Worm (Caenorhabditis elegans): ENCODE results near the gene F59E12.15.

Gene F59E12.15

ce11 chrII:5646942-5647341, 18.8 kb upstream of the F59E12.15 start, which contains the start of gene F59E12.9:
F59E12.9 (minus strand) TSS chrII:5647042.
- no peak for TF ChIP-seq die-1 (tag; optimal IDR thresholded peaks at IDR 0.05)
- no peak for TF ChIP-seq hsf-1 (GFP tag; IDR thresholded peaks at IDR 0.05)
- no peak for TF ChIP-seq madf-8 (GFP tag; conservative IDR thresholded peaks at IDR 0.05)
- TF ChIP-seq lir-1 (GFP tag; conservative IDR thresholded peaks at IDR 0.05), result no peak
- TF ChIP-seq ekl-4 (GFP tag; IDR thresholded peaks at IDR 0.05), result no peak
- no peak for TF ChIP-seq ZK185.1 (tag; optimal IDR thresholded peaks at IDR 0.05; ENCODE audit: poor library complexity, severe bottlenecking)
- TF ChIP-seq C17E4.6 (GFP tag; IDR thresholded peaks at IDR 0.05), result no peak
- no peak for TF ChIP-seq egl-44 (GFP tag; IDR thresholded peaks at IDR 0.05)
- TF ChIP-seq snpc-1.1 (tag; optimal IDR thresholded peaks at IDR 0.05; ENCODE audit: insufficient read depth), result no peak
- TF ChIP-seq snpc-3.4 (tag; optimal IDR thresholded peaks at IDR 0.05), result no peak
- TF ChIP-seq attf-6 (GFP tag; IDR thresholded peaks at IDR 0.05), result no peak
- TF ChIP-seq gei-17 (GFP tag; optimal IDR thresholded peaks at IDR 0.05), result no peak
- no peak for TF ChIP-seq egrh-3 (GFP tag; IDR thresholded peaks at IDR 0.05)

- TF ChIP-seq snpc-1.3 (tag; optimal IDR thresholded peaks at IDR 0.05; ENCODE audit: insufficient read depth), result no peak
- TF ChIP-seq mcd-1 (GFP tag; IDR thresholded peaks at IDR 0.05), result 0 out of 2 replicates have a peak, but pooled peaks have one; percentile 12
- TF ChIP-seq zfh-2 (GFP tag; conservative IDR thresholded peaks at IDR 0.05), result peak; percentile 43; the same call in 1 of the 2 replicates
Measured at ce11 chrII:5642110-5642509, 13.9 kb upstream of the F59E12.15 start.

- TF ChIP-seq chd-7 (tag; optimal IDR thresholded peaks at IDR 0.05), result peak; percentile 2
- TF ChIP-seq zfh-2 (GFP tag; conservative IDR thresholded peaks at IDR 0.05), result peak; percentile 56
- no peak for TF ChIP-seq repo-1 (tag; optimal IDR thresholded peaks at IDR 0.05)
Measured at ce11 chrII:5640362-5641079, 12.3 kb upstream of the F59E12.15 start.

ce11 chrII:5638059-5638458, 9.9 kb upstream of the F59E12.15 start, which contains the start of gene F59E12.3:
F59E12.3 (plus strand) TSS chrII:5638359.
- TF ChIP-seq sea-2 (GFP tag; IDR thresholded peaks at IDR 0.05), result no peak
- TF ChIP-seq ets-4 (GFP tag; optimal IDR thresholded peaks at IDR 0.05), result no peak
- no peak for TF ChIP-seq madf-6 (GFP tag; IDR thresholded peaks at IDR 0.05)
- TF ChIP-seq B0336.3 (GFP tag; IDR thresholded peaks at IDR 0.05), result no peak
- no peak for TF ChIP-seq unc-62 (GFP tag; optimal IDR thresholded peaks at IDR 0.05)
- TF ChIP-seq somi-1 (GFP tag; optimal IDR thresholded peaks at IDR 0.05), result no peak
- no peak for TF ChIP-seq bed-2 (GFP tag; IDR thresholded peaks at IDR 0.05)
- no peak for TF ChIP-seq zfh-2 (GFP tag; conservative IDR thresholded peaks at IDR 0.05)
- TF ChIP-seq F37B4.10 (GFP tag; IDR thresholded peaks at IDR 0.05), result no peak
- TF ChIP-seq pha-4 (tag; optimal IDR thresholded peaks at IDR 0.05), result no peak
- no peak for TF ChIP-seq lsy-27 (tag; optimal IDR thresholded peaks at IDR 0.05; ENCODE audit: borderline replicate concordance, insufficient read depth)
- no peak for TF ChIP-seq F39B2.1 (GFP tag; IDR thresholded peaks at IDR 0.05)
- no peak for TF ChIP-seq hlh-12 (tag; optimal IDR thresholded peaks at IDR 0.05)
- TF ChIP-seq fkh-3 (tag; optimal IDR thresholded peaks at IDR 0.05), result no peak
- TF ChIP-seq repo-1 (tag; optimal IDR thresholded peaks at IDR 0.05), result no peak
- no peak for TF ChIP-seq B0019.2 (GFP tag; conservative IDR thresholded peaks at IDR 0.05)
- TF ChIP-seq xnd-1 (tag; optimal IDR thresholded peaks at IDR 0.05), result no peak
- TF ChIP-seq dpff-1 (tag; optimal IDR thresholded peaks at IDR 0.05), result no peak
- no peak for TF ChIP-seq hlh-26 (GFP tag; conservative IDR thresholded peaks at IDR 0.05)
